Fruit fly (Drosophila melanogaster) whole organism, embryonic: ENCODE data around the gene CSN5.

Experiments used
- ATbp ChIP-seq: fragments of 200-800 bp; sonication (Bioruptor generic); optimal IDR thresholded peaks from 2 replicates; lab custom pipeline; 2017; ENCODE audit warnings: missing biosample characterization, mild to moderate bottlenecking, missing genetic modification characterization, missing genetic modification reagents
- Abd-B ChIP-seq: fragments of 200-800 bp; sonication (Bioruptor generic); optimal IDR thresholded peaks from 2 replicates; lab custom pipeline; 2018; ENCODE audit warnings: missing biosample characterization, mild to moderate bottlenecking, missing genetic modification characterization, moderate library complexity
- Aef1 ChIP-seq: fragments of 200-800 bp; sonication (Bioruptor generic); IDR thresholded peaks from 3 replicates; pipeline ENCODE4 v1.3.6; 2022; ENCODE audit warnings: missing biosample characterization, missing genetic modification characterization
- Asciz ChIP-seq: fragments of 200-800 bp; sonication (Bioruptor generic); optimal IDR thresholded peaks from 2 replicates; lab custom pipeline; 2017; ENCODE audit warnings: missing biosample characterization, mild to moderate bottlenecking, missing genetic modification characterization, missing genetic modification reagents
- Atf6 ChIP-seq: fragments of 200-800 bp; sonication (Bioruptor generic); IDR thresholded peaks from 2 replicates; pipeline ENCODE4 v1.3.6; 2022; ENCODE audit warnings: missing biosample characterization, missing genetic modification characterization
- CG10654 ChIP-seq: fragments of 200-800 bp; sonication (Bioruptor generic); optimal IDR thresholded peaks from 2 replicates; lab custom pipeline; 2016; ENCODE audit warnings: missing biosample characterization, missing genetic modification characterization
- CG11695 ChIP-seq: fragments of 200-800 bp; sonication (Bioruptor generic); IDR thresholded peaks from 3 replicates; pipeline ENCODE4 v1.3.6; 2022; ENCODE audit warnings: missing biosample characterization, missing genetic modification characterization
- CG13775 ChIP-seq: fragments of 200-800 bp; sonication (Bioruptor generic); optimal IDR thresholded peaks from 3 replicates; lab custom pipeline; 2017; ENCODE audit warnings: missing biosample characterization, mild to moderate bottlenecking, missing genetic modification characterization
- CG14710 ChIP-seq: fragments of 200-800 bp; sonication (Bioruptor generic); optimal IDR thresholded peaks from 3 replicates; lab custom pipeline; 2019; ENCODE audit warnings: missing biosample characterization, mild to moderate bottlenecking, missing genetic modification characterization, moderate library complexity
- CG17186 ChIP-seq: fragments of 200-800 bp; sonication (Bioruptor generic); optimal IDR thresholded peaks from 3 replicates; lab custom pipeline; 2017; ENCODE audit warnings: missing biosample characterization, missing genetic modification reagents, missing genetic modification characterization
- CG17328 ChIP-seq: fragments of 200-800 bp; sonication (Bioruptor generic); IDR thresholded peaks from 2 replicates; pipeline ENCODE4 v1.3.6; 2022; ENCODE audit warnings: missing biosample characterization, missing genetic modification characterization
- CG17359 ChIP-seq: fragments of 200-800 bp; sonication (Bioruptor generic); optimal IDR thresholded peaks from 3 replicates; lab custom pipeline; 2018; ENCODE audit warnings: missing biosample characterization, mild to moderate bottlenecking, missing genetic modification characterization, moderate library complexity
- CG17829 ChIP-seq: fragments of 200-800 bp; optimal IDR thresholded peaks from 2 replicates; lab custom pipeline; 2019; ENCODE audit warnings: missing biosample characterization, mild to moderate bottlenecking, missing genetic modification characterization, moderate library complexity
- CG18599 ChIP-seq: fragments of 200-800 bp; sonication (Bioruptor generic); optimal IDR thresholded peaks from 3 replicates; lab custom pipeline; 2017; ENCODE audit warnings: missing biosample characterization, missing genetic modification characterization, mild to moderate bottlenecking, moderate library complexity, missing genetic modification reagents
- CG2678 ChIP-seq: fragments of 200-800 bp; sonication (Bioruptor generic); optimal IDR thresholded peaks from 3 replicates; lab custom pipeline; 2019; ENCODE audit warnings: missing biosample characterization, mild to moderate bottlenecking, missing genetic modification characterization, moderate library complexity
- CG4424 ChIP-seq: fragments of 200-800 bp; sonication (Bioruptor generic); optimal IDR thresholded peaks from 3 replicates; lab custom pipeline; 2016; ENCODE audit warnings: missing biosample characterization, missing genetic modification characterization
- CG4820 ChIP-seq: fragments of 200-800 bp; sonication (Bioruptor generic); optimal IDR thresholded peaks from 3 replicates; lab custom pipeline; 2016; ENCODE audit warnings: missing biosample characterization, missing genetic modification characterization
- CG7556 ChIP-seq: fragments of 200-800 bp; sonication (Bioruptor generic); optimal IDR thresholded peaks from 2 replicates; lab custom pipeline; 2017; ENCODE audit warnings: missing biosample characterization, mild to moderate bottlenecking, missing genetic modification characterization
- CG8359 ChIP-seq: fragments of 200-800 bp; sonication (Bioruptor generic); optimal IDR thresholded peaks from 2 replicates; lab custom pipeline; 2017; ENCODE audit warnings: missing biosample characterization, mild to moderate bottlenecking, missing genetic modification characterization, borderline replicate concordance
- CG8944 ChIP-seq: fragments of 200-800 bp; sonication (Bioruptor generic); optimal IDR thresholded peaks from 3 replicates; lab custom pipeline; 2016; ENCODE audit warnings: missing biosample characterization, missing genetic modification characterization
- CG9817 ChIP-seq: fragments of 200-800 bp; sonication (Bioruptor generic); optimal IDR thresholded peaks from 2 replicates; lab custom pipeline; 2018; ENCODE audit warnings: missing biosample characterization, mild to moderate bottlenecking, missing genetic modification characterization, moderate library complexity
- Deaf1 ChIP-seq: fragments of 200-800 bp; optimal IDR thresholded peaks from 3 replicates; lab custom pipeline; 2019; ENCODE audit warnings: missing biosample characterization, mild to moderate bottlenecking, missing genetic modification characterization, moderate library complexity
- Elba2 ChIP-seq: fragments of 200-800 bp; sonication (Bioruptor generic); optimal IDR thresholded peaks from 3 replicates; lab custom pipeline; 2016; ENCODE audit warnings: missing biosample characterization, missing genetic modification characterization
- Fer1 ChIP-seq: fragments of 200-800 bp; sonication (Bioruptor generic); optimal IDR thresholded peaks from 2 replicates; lab custom pipeline; 2017; ENCODE audit warnings: missing biosample characterization, mild to moderate bottlenecking, missing genetic modification characterization
- HHEX ChIP-seq: fragments of 200-800 bp; sonication (Bioruptor generic); optimal IDR thresholded peaks from 3 replicates; lab custom pipeline; 2017; ENCODE audit warnings: missing biosample characterization, mild to moderate bottlenecking, missing genetic modification characterization, missing genetic modification reagents
- Hmr ChIP-seq: fragments of 200-800 bp; sonication (Bioruptor generic); optimal IDR thresholded peaks from 3 replicates; lab custom pipeline; 2017; ENCODE audit warnings: mild to moderate bottlenecking, missing biosample characterization, missing genetic modification reagents, missing genetic modification characterization
- Kr ChIP-seq: fragments of 200-800 bp; sonication (Bioruptor generic); optimal IDR thresholded peaks from 2 replicates; lab custom pipeline; 2017; ENCODE audit warnings: missing biosample characterization, mild to moderate bottlenecking, missing genetic modification characterization
- Lhr ChIP-seq: fragments of 200-800 bp; sonication (Bioruptor generic); optimal IDR thresholded peaks from 3 replicates; lab custom pipeline; 2017; ENCODE audit warnings: mild to moderate bottlenecking, missing biosample characterization, missing genetic modification reagents, missing genetic modification characterization
- Nf-YB ChIP-seq: fragments of 200-800 bp; sonication (Bioruptor generic); optimal IDR thresholded peaks from 3 replicates; lab custom pipeline; 2019; ENCODE audit warnings: missing biosample characterization, mild to moderate bottlenecking, missing genetic modification characterization, moderate library complexity
- Ptx1 ChIP-seq: fragments of 200-800 bp; sonication (Bioruptor generic); IDR thresholded peaks from 2 replicates; pipeline ENCODE4 v1.3.6; 2022; ENCODE audit warnings: missing biosample characterization, missing genetic modification characterization
- Sox100B ChIP-seq: fragments of 200-800 bp; sonication (Bioruptor generic); optimal IDR thresholded peaks from 3 replicates; lab custom pipeline; 2018; ENCODE audit warnings: missing biosample characterization, mild to moderate bottlenecking, missing genetic modification characterization
- ara ChIP-seq: fragments of 200-800 bp; sonication (Bioruptor generic); IDR thresholded peaks from 2 replicates; pipeline ENCODE4 v1.3.6; 2022; ENCODE audit warnings: missing biosample characterization, missing genetic modification characterization
- bcd ChIP-seq: fragments of 200-800 bp; sonication (Bioruptor generic); optimal IDR thresholded peaks from 2 replicates; lab custom pipeline; 2017; ENCODE audit warnings: missing biosample characterization, mild to moderate bottlenecking, missing genetic modification characterization
- bsh ChIP-seq, 2 experiments: fragments of 200-800 bp; sonication (Bioruptor generic); optimal IDR thresholded peaks; 2 replicates each; lab custom pipeline; 2017 to 2018; ENCODE audit warnings: mild to moderate bottlenecking in 2 of 2, missing biosample characterization in 2 of 2, missing genetic modification characterization in 2 of 2, moderate library complexity in 1 of 2
- caup ChIP-seq: fragments of 200-800 bp; sonication (Bioruptor generic); optimal IDR thresholded peaks from 3 replicates; lab custom pipeline; 2017; ENCODE audit warnings: missing biosample characterization, mild to moderate bottlenecking, missing genetic modification characterization, moderate library complexity; ENCODE audit not compliant: severe bottlenecking
- cwo ChIP-seq: fragments of 200-800 bp; sonication (Bioruptor generic); optimal IDR thresholded peaks from 3 replicates; lab custom pipeline; 2017; ENCODE audit warnings: missing biosample characterization, missing genetic modification characterization, mild to moderate bottlenecking, moderate library complexity, missing genetic modification reagents
- dmrt11E ChIP-seq: fragments of 200-800 bp; sonication (Bioruptor generic); optimal IDR thresholded peaks from 3 replicates; lab custom pipeline; 2018; ENCODE audit warnings: missing biosample characterization, mild to moderate bottlenecking, missing genetic modification characterization, moderate library complexity
- dmrt99B ChIP-seq: fragments of 200-800 bp; sonication (Bioruptor generic); optimal IDR thresholded peaks from 2 replicates; lab custom pipeline; 2018; ENCODE audit warnings: missing biosample characterization, mild to moderate bottlenecking, missing genetic modification characterization, moderate library complexity
- ewg ChIP-seq: fragments of 200-800 bp; sonication (Bioruptor generic); optimal IDR thresholded peaks from 3 replicates; lab custom pipeline; 2017; ENCODE audit warnings: mild to moderate bottlenecking, missing biosample characterization, missing genetic modification reagents, missing genetic modification characterization
- gem ChIP-seq: fragments of 200-800 bp; sonication (Bioruptor generic); optimal IDR thresholded peaks from 2 replicates; lab custom pipeline; 2019; ENCODE audit warnings: missing biosample characterization, mild to moderate bottlenecking, missing genetic modification characterization, moderate library complexity
- gsb-n ChIP-seq: fragments of 200-800 bp; sonication (Bioruptor generic); optimal IDR thresholded peaks from 3 replicates; lab custom pipeline; 2018; ENCODE audit warnings: missing biosample characterization, mild to moderate bottlenecking, missing genetic modification characterization
- insv ChIP-seq, 2 experiments: fragments of 200-800 bp; sonication (Bioruptor generic); optimal IDR thresholded peaks; 3 replicates each; lab custom pipeline; 2016 to 2018; ENCODE audit warnings: missing biosample characterization in 2 of 2, missing genetic modification characterization in 2 of 2
- oc ChIP-seq: fragments of 200-800 bp; sonication (Bioruptor generic); optimal IDR thresholded peaks from 2 replicates; lab custom pipeline; 2018; ENCODE audit warnings: missing biosample characterization, mild to moderate bottlenecking, missing genetic modification characterization, moderate library complexity
- pan ChIP-seq, 4 experiments: fragments of >200 bp in 3 of 4; fragments of 200-800 bp in 1 of 4; sonication (Bioruptor generic) in 1 of 4; optimal IDR thresholded peaks in 3 of 4; IDR thresholded peaks in 1 of 4; 2 replicates each; pipeline versions ENCODE4 v1.3.6 to Lab custom; 2017 to 2022; ENCODE audit warnings: missing biosample characterization in 2 of 4, missing genetic modification characterization in 2 of 4, mixed read lengths in 1 of 4
- tin ChIP-seq: fragments of 200-800 bp; sonication (Bioruptor generic); optimal IDR thresholded peaks from 3 replicates; lab custom pipeline; 2016; ENCODE audit warnings: missing biosample characterization, missing genetic modification characterization
- tio ChIP-seq: fragments of 200-800 bp; sonication (Bioruptor generic); optimal IDR thresholded peaks from 2 replicates; lab custom pipeline; 2017; ENCODE audit warnings: missing biosample characterization, missing genetic modification characterization, inconsistent platforms
- tll ChIP-seq, 2 experiments: fragments of 200-800 bp in 1 of 2; fragments of >200 bp in 1 of 2; sonication (Bioruptor generic) in 1 of 2; optimal IDR thresholded peaks; 2 replicates each; lab custom pipeline; 2017 to 2019; ENCODE audit warnings: missing biosample characterization in 2 of 2, missing genetic modification characterization in 2 of 2, mild to moderate bottlenecking in 1 of 2, moderate library complexity in 1 of 2
- trem ChIP-seq: fragments of 200-800 bp; optimal IDR thresholded peaks from 3 replicates; lab custom pipeline; 2019; ENCODE audit warnings: missing biosample characterization, mild to moderate bottlenecking, missing genetic modification characterization, moderate library complexity

The CSN5 gene

dm6 chr3R:16510128-16510527 lies 40.2 kb downstream of the CSN5 start (continued):
- TF ChIP-seq trem: peak; percentile 2
- TF ChIP-seq CG11695 (GFP tag; lab: Robert Waterston, UW): peak; percentile 29; the same call in 1 of the 3 replicates
- TF ChIP-seq Aef1 (GFP tag; lab: Robert Waterston, UW): no peak
- TF ChIP-seq pan (optimal IDR thresholded peaks at IDR 0.05; lab: Kevin White, UChicago): no peak
- peak in 1 of 2 experiments; percentile 45 for TF ChIP-seq pan (GFP tag; optimal IDR thresholded peaks at IDR 0.05 in 1 of 2, IDR thresholded peaks at IDR 0.05 in 1 of 2)
- TF ChIP-seq CG18599 (GFP tag; lab: Kevin White, UChicago): peak; percentile 44
- no peak for TF ChIP-seq tin (GFP tag; lab: Kevin White, UChicago)
- TF ChIP-seq Sox100B: peak; percentile 37
- peak; percentile 75 for TF ChIP-seq gem
- TF ChIP-seq CG17359 (tag; lab: Kevin White, UChicago): peak; percentile 55
- no peak for TF ChIP-seq Lhr (GFP tag; lab: Kevin White, UChicago)
- TF ChIP-seq Deaf1: peak; percentile 11
- no peak for TF ChIP-seq CG17186 (GFP tag; lab: Kevin White, UChicago)
- TF ChIP-seq CG17328 (GFP tag; lab: Robert Waterston, UW): peak; percentile 21; the same call in 1 of the 2 replicates
- peak; percentile 10 for TF ChIP-seq CG4820 (GFP tag; lab: Kevin White, UChicago)
- TF ChIP-seq CG8944 (GFP tag; lab: Kevin White, UChicago): no peak
- TF ChIP-seq ewg (GFP tag; lab: Kevin White, UChicago): no peak
- TF ChIP-seq insv (GFP tag; optimal IDR thresholded peaks at IDR 0.05; lab: Kevin White, UChicago): no peak
- TF ChIP-seq tio (GFP tag; lab: Kevin White, UChicago): peak; percentile 28
- TF ChIP-seq bsh (GFP tag; optimal IDR thresholded peaks at IDR 0.05; lab: Kevin White, UChicago): peak in 1 of 2 experiments; percentile 69
- no peak for TF ChIP-seq Atf6 (GFP tag; lab: Robert Waterston, UW)
- TF ChIP-seq CG17829 (tag; lab: Kevin White, UChicago): peak; percentile 44
- TF ChIP-seq dmrt11E: peak; percentile 35
- TF ChIP-seq CG4424: peak; percentile 8
- TF ChIP-seq bcd (GFP tag; lab: Kevin White, UChicago): peak; percentile 6
- peak; percentile 40 for TF ChIP-seq Abd-B (GFP tag; lab: Kevin White, UChicago)
- TF ChIP-seq Kr (GFP tag; lab: Kevin White, UChicago): no peak
- TF ChIP-seq CG13775 (GFP tag; lab: Kevin White, UChicago): peak; percentile 11
- TF ChIP-seq CG10654 (GFP tag; lab: Kevin White, UChicago): peak; percentile 6
- peak; percentile 53 for TF ChIP-seq gsb-n (tag; lab: Kevin White, UChicago)
- peak; percentile 22 for TF ChIP-seq Nf-YB (GFP tag; lab: Kevin White, UChicago)
- TF ChIP-seq tll (GFP tag; optimal IDR thresholded peaks at IDR 0.05; lab: Kevin White, UChicago): no peak
- no peak for TF ChIP-seq ara
- peak; percentile 67 for TF ChIP-seq CG2678
- TF ChIP-seq Hmr: peak; percentile 40
- TF ChIP-seq CG9817 (tag; lab: Kevin White, UChicago): peak; percentile 16
- TF ChIP-seq caup (GFP tag; lab: Kevin White, UChicago): no peak
- TF ChIP-seq oc (tag; lab: Kevin White, UChicago): peak; percentile 45
- TF ChIP-seq CG14710 (tag; lab: Kevin White, UChicago): peak; percentile 45
- peak; percentile 14 for TF ChIP-seq ATbp (GFP tag; lab: Kevin White, UChicago)
- TF ChIP-seq Elba2: no peak
- peak; percentile 60 for TF ChIP-seq dmrt99B
- peak; percentile 48 for TF ChIP-seq Fer1 (GFP tag; lab: Kevin White, UChicago)
- no peak for TF ChIP-seq CG8359 (GFP tag; lab: Kevin White, UChicago)
- peak; percentile 43 for TF ChIP-seq CG7556 (GFP tag; lab: Kevin White, UChicago)
- peak; percentile 7 for TF ChIP-seq cwo (GFP tag; lab: Kevin White, UChicago)
- TF ChIP-seq HHEX (GFP tag; lab: Kevin White, UChicago): peak; percentile 23
- TF ChIP-seq Ptx1 (GFP tag; lab: Robert Waterston, UW): peak; percentile 44; the same call in 1 of the 2 replicates
- TF ChIP-seq Asciz (GFP tag; lab: Kevin White, UChicago): peak; percentile 24
